Fruit fly (Drosophila melanogaster) whole organism, embryonic: Measurements from ENCODE around the gene Orco.

Source experiments
- ATbp ChIP-seq: fragments of 200-800 bp; sonication (Bioruptor generic); optimal IDR thresholded peaks from 2 replicates; lab custom pipeline; 2017; ENCODE audit warnings: missing biosample characterization, mild to moderate bottlenecking, missing genetic modification characterization, missing genetic modification reagents
- CG11085 ChIP-seq: fragments of 200-800 bp; sonication (Bioruptor generic); IDR thresholded peaks from 2 replicates; pipeline ENCODE4 v1.3.6; 2022; ENCODE audit warnings: missing biosample characterization, missing genetic modification characterization
- CG11504 ChIP-seq: fragments of 200-800 bp; sonication (Bioruptor generic); optimal IDR thresholded peaks from 3 replicates; lab custom pipeline; 2019; ENCODE audit warnings: missing biosample characterization, mild to moderate bottlenecking, missing genetic modification characterization, moderate library complexity
- CG11560 ChIP-seq: fragments of 200-800 bp; sonication (Bioruptor generic); IDR thresholded peaks from 3 replicates; pipeline ENCODE4 v1.3.6; 2022; ENCODE audit warnings: missing biosample characterization, missing genetic modification characterization
- CG11696 ChIP-seq: fragments of 200-800 bp; sonication (Bioruptor generic); IDR thresholded peaks from 2 replicates; pipeline ENCODE4 v1.3.6; 2022; ENCODE audit warnings: missing biosample characterization, missing genetic modification characterization
- CG11723 ChIP-seq: fragments of 200-800 bp; sonication (Bioruptor generic); optimal IDR thresholded peaks from 2 replicates; lab custom pipeline; 2017; ENCODE audit warnings: missing biosample characterization, mild to moderate bottlenecking, missing genetic modification characterization
- CG12236 ChIP-seq: fragments of 200-800 bp; sonication (Bioruptor generic); optimal IDR thresholded peaks from 2 replicates; lab custom pipeline; 2016; ENCODE audit warnings: missing biosample characterization, missing genetic modification characterization
- CG12744 ChIP-seq: fragments of 200-800 bp; sonication (Bioruptor generic); optimal IDR thresholded peaks from 2 replicates; lab custom pipeline; 2016; ENCODE audit warnings: missing biosample characterization, missing genetic modification characterization
- CG14050 ChIP-seq: fragments of 200-800 bp; sonication (Bioruptor generic); IDR thresholded peaks from 3 replicates; pipeline ENCODE4 v1.3.6; 2022; ENCODE audit warnings: missing biosample characterization, missing genetic modification characterization
- CG14710 ChIP-seq: fragments of 200-800 bp; sonication (Bioruptor generic); optimal IDR thresholded peaks from 3 replicates; lab custom pipeline; 2019; ENCODE audit warnings: missing biosample characterization, mild to moderate bottlenecking, missing genetic modification characterization, moderate library complexity
- CG16779 ChIP-seq: fragments of 200-800 bp; sonication (Bioruptor generic); IDR thresholded peaks from 2 replicates; pipeline ENCODE4 v1.3.6; 2022; ENCODE audit warnings: missing biosample characterization, missing genetic modification characterization
- CG18262 ChIP-seq: fragments of 200-800 bp; optimal IDR thresholded peaks from 3 replicates; lab custom pipeline; 2019; ENCODE audit warnings: missing biosample characterization, mild to moderate bottlenecking, missing genetic modification characterization, moderate library complexity
- CG18619 ChIP-seq: fragments of 200-800 bp; sonication (Bioruptor generic); optimal IDR thresholded peaks from 3 replicates; lab custom pipeline; 2017; ENCODE audit warnings: missing biosample characterization, mild to moderate bottlenecking, missing genetic modification characterization
- CG2120 ChIP-seq: fragments of 200-800 bp; sonication (Bioruptor generic); optimal IDR thresholded peaks from 3 replicates; lab custom pipeline; 2016; ENCODE audit warnings: missing biosample characterization, missing genetic modification characterization
- CG3281 ChIP-seq: fragments of 200-800 bp; sonication (Bioruptor generic); optimal IDR thresholded peaks from 3 replicates; lab custom pipeline; 2017; ENCODE audit warnings: missing biosample characterization, mild to moderate bottlenecking, missing genetic modification characterization
- CG33557 ChIP-seq: fragments of 200-800 bp; sonication (Bioruptor generic); optimal IDR thresholded peaks from 2 replicates; lab custom pipeline; 2019; ENCODE audit warnings: missing biosample characterization, mild to moderate bottlenecking, missing genetic modification characterization, moderate library complexity
- CG6689 ChIP-seq: fragments of 200-800 bp; sonication (Bioruptor generic); IDR thresholded peaks from 2 replicates; pipeline ENCODE4 v1.3.6; 2022; ENCODE audit warnings: missing biosample characterization, missing genetic modification characterization
- CG6854 ChIP-seq: fragments of 200-800 bp; sonication (Bioruptor generic); optimal IDR thresholded peaks from 3 replicates; lab custom pipeline; 2017; ENCODE audit warnings: missing biosample characterization, mild to moderate bottlenecking, missing genetic modification characterization
- Camta ChIP-seq: fragments of 200-800 bp; sonication (Bioruptor generic); optimal IDR thresholded peaks from 2 replicates; lab custom pipeline; 2016; ENCODE audit warnings: missing biosample characterization, missing genetic modification characterization
- D19A ChIP-seq: fragments of 200-800 bp; optimal IDR thresholded peaks from 3 replicates; lab custom pipeline; 2019; ENCODE audit warnings: missing biosample characterization, mild to moderate bottlenecking, missing genetic modification characterization, moderate library complexity
- Dfd ChIP-seq, 2 experiments: fragments of >200 bp; optimal IDR thresholded peaks; 2 replicates each; lab custom pipeline; 2017; ENCODE audit warnings: missing biosample characterization in 2 of 2, missing genetic modification characterization in 2 of 2
- Doc2 ChIP-seq: fragments of 200-800 bp; sonication (Bioruptor generic); IDR thresholded peaks from 2 replicates; pipeline ENCODE4 v1.3.6; 2022; ENCODE audit warnings: missing biosample characterization, missing genetic modification characterization
- Dref ChIP-seq: fragments of 200-800 bp; sonication (Bioruptor generic); IDR thresholded peaks from 2 replicates; pipeline ENCODE4 v1.3.6; 2022; ENCODE audit warnings: missing biosample characterization, missing genetic modification characterization
- Fer1 ChIP-seq: fragments of 200-800 bp; sonication (Bioruptor generic); optimal IDR thresholded peaks from 2 replicates; lab custom pipeline; 2017; ENCODE audit warnings: missing biosample characterization, mild to moderate bottlenecking, missing genetic modification characterization
- Gug ChIP-seq: fragments of 200-800 bp; sonication (Bioruptor generic); IDR thresholded peaks from 4 replicates; pipeline ENCODE4 v1.3.6; 2022; ENCODE audit warnings: missing biosample characterization, missing genetic modification characterization
- HLH4C ChIP-seq: fragments of 200-800 bp; sonication (Bioruptor generic); IDR thresholded peaks from 3 replicates; pipeline ENCODE4 v1.3.6; 2022; ENCODE audit warnings: missing biosample characterization, missing genetic modification characterization; ENCODE audit not compliant: partially characterized antibody
- HLH54F ChIP-seq: fragments of 200-800 bp; sonication (Bioruptor generic); optimal IDR thresholded peaks from 3 replicates; lab custom pipeline; 2016; ENCODE audit warnings: missing biosample characterization, missing genetic modification characterization
- Hr3 ChIP-seq: fragments of 200-800 bp; sonication (Bioruptor generic); optimal IDR thresholded peaks from 3 replicates; lab custom pipeline; 2016; ENCODE audit warnings: missing biosample characterization, missing genetic modification characterization
- MBD-R2 ChIP-seq: fragments of 200-800 bp; sonication (Bioruptor generic); IDR thresholded peaks from 2 replicates; pipeline ENCODE4 v1.3.6; 2022; ENCODE audit warnings: missing biosample characterization, missing genetic modification characterization
- Meics ChIP-seq: fragments of 200-800 bp; sonication (Bioruptor generic); optimal IDR thresholded peaks from 2 replicates; lab custom pipeline; 2017; ENCODE audit warnings: missing biosample characterization, mild to moderate bottlenecking, missing genetic modification characterization
- Mes4 ChIP-seq: fragments of 200-800 bp; sonication (Bioruptor generic); optimal IDR thresholded peaks from 2 replicates; lab custom pipeline; 2016; ENCODE audit warnings: missing biosample characterization, missing genetic modification characterization
- NC2β ChIP-seq: fragments of 200-800 bp; sonication (Bioruptor generic); optimal IDR thresholded peaks from 2 replicates; lab custom pipeline; 2016; ENCODE audit warnings: missing biosample characterization, missing genetic modification characterization
- NfI ChIP-seq: fragments of 200-800 bp; sonication (Bioruptor generic); optimal IDR thresholded peaks from 3 replicates; lab custom pipeline; 2018; ENCODE audit warnings: missing biosample characterization, mild to moderate bottlenecking, missing genetic modification characterization, moderate library complexity
- Oli ChIP-seq: fragments of 200-800 bp; sonication (Bioruptor generic); optimal IDR thresholded peaks from 2 replicates; lab custom pipeline; 2018; ENCODE audit warnings: missing biosample characterization, mild to moderate bottlenecking, missing genetic modification characterization, moderate library complexity
- Side ChIP-seq: fragments of 200-800 bp; sonication (Bioruptor generic); optimal IDR thresholded peaks from 2 replicates; lab custom pipeline; 2016; ENCODE audit warnings: missing biosample characterization, missing genetic modification characterization
- TFAM ChIP-seq: fragments of 200-800 bp; sonication (Bioruptor generic); optimal IDR thresholded peaks from 2 replicates; lab custom pipeline; 2017; ENCODE audit warnings: missing biosample characterization, missing genetic modification characterization, inconsistent platforms
- Taf1 ChIP-seq: fragments of 200-800 bp; sonication (Bioruptor generic); IDR thresholded peaks from 2 replicates; pipeline ENCODE4 v1.3.6; 2022; ENCODE audit warnings: missing biosample characterization, missing genetic modification characterization
- Xbp1 ChIP-seq: fragments of 200-800 bp; sonication (Bioruptor generic); optimal IDR thresholded peaks from 3 replicates; lab custom pipeline; 2016; ENCODE audit warnings: missing biosample characterization, mild to moderate bottlenecking, missing genetic modification characterization
- YL-1 ChIP-seq: fragments of 200-800 bp; sonication (Bioruptor generic); optimal IDR thresholded peaks from 3 replicates; lab custom pipeline; 2017; ENCODE audit warnings: missing biosample characterization, mild to moderate bottlenecking, missing genetic modification characterization
- al ChIP-seq: fragments of 200-800 bp; sonication (Bioruptor generic); IDR thresholded peaks from 2 replicates; pipeline ENCODE4 v1.3.6; 2022; ENCODE audit warnings: missing biosample characterization, missing genetic modification characterization
- dpn ChIP-seq, 2 experiments: fragments of 200-800 bp; sonication (Bioruptor generic); optimal IDR thresholded peaks; 3 replicates each; lab custom pipeline; 2016; ENCODE audit warnings: missing biosample characterization in 2 of 2, missing genetic modification characterization in 2 of 2
- gce ChIP-seq: fragments of 200-800 bp; sonication (Bioruptor generic); IDR thresholded peaks from 3 replicates; pipeline ENCODE4 v1.3.6; 2022; ENCODE audit warnings: missing biosample characterization, missing genetic modification characterization
- hb ChIP-seq: fragments of 200-800 bp; sonication (Bioruptor generic); IDR thresholded peaks from 3 replicates; pipeline ENCODE4 v1.3.6; 2022; ENCODE audit warnings: missing biosample characterization, missing genetic modification characterization; ENCODE audit not compliant: partially characterized antibody
- hkb ChIP-seq, 2 experiments: fragments of 200-800 bp in 1 of 2; fragments of >200 bp in 1 of 2; sonication (Bioruptor generic) in 1 of 2; IDR thresholded peaks in 1 of 2; optimal IDR thresholded peaks in 1 of 2; 2 replicates each; pipeline versions ENCODE4 v1.3.6 to Lab custom; 2017 to 2022; ENCODE audit warnings: missing biosample characterization in 1 of 2, missing genetic modification characterization in 1 of 2
- insv ChIP-seq, 2 experiments: fragments of 200-800 bp; sonication (Bioruptor generic); optimal IDR thresholded peaks; 3 replicates each; lab custom pipeline; 2016 to 2018; ENCODE audit warnings: missing biosample characterization in 2 of 2, missing genetic modification characterization in 2 of 2
- ken ChIP-seq: fragments of 200-800 bp; sonication (Bioruptor generic); IDR thresholded peaks from 3 replicates; pipeline ENCODE4 v1.3.6; 2022; ENCODE audit warnings: missing biosample characterization, missing genetic modification characterization
- odd ChIP-seq: fragments of 200-800 bp; sonication (Bioruptor generic); optimal IDR thresholded peaks from 2 replicates; lab custom pipeline; 2017; ENCODE audit warnings: missing biosample characterization, mild to moderate bottlenecking, missing genetic modification characterization
- pita ChIP-seq: fragments of 200-800 bp; sonication (Bioruptor generic); optimal IDR thresholded peaks from 2 replicates; lab custom pipeline; 2017; ENCODE audit warnings: missing biosample characterization, mild to moderate bottlenecking, missing genetic modification characterization
- ranshi ChIP-seq: fragments of 200-800 bp; sonication (Bioruptor generic); IDR thresholded peaks from 2 replicates; pipeline ENCODE4 v1.3.6; 2022; ENCODE audit warnings: missing biosample characterization, missing genetic modification characterization
- rib ChIP-seq: fragments of 200-800 bp; sonication (Bioruptor generic); IDR thresholded peaks from 2 replicates; pipeline ENCODE4 v1.3.6; 2022; ENCODE audit warnings: missing biosample characterization, missing genetic modification characterization
- sisA ChIP-seq: fragments of 200-800 bp; sonication (Bioruptor generic); IDR thresholded peaks from 2 replicates; pipeline ENCODE4 v1.3.6; 2022; ENCODE audit warnings: missing biosample characterization, missing genetic modification characterization
- sob ChIP-seq: fragments of 200-800 bp; sonication (Bioruptor generic); IDR thresholded peaks from 2 replicates; pipeline ENCODE4 v1.3.6; 2022; ENCODE audit warnings: missing biosample characterization, missing genetic modification characterization

Gene Orco

DNA sequence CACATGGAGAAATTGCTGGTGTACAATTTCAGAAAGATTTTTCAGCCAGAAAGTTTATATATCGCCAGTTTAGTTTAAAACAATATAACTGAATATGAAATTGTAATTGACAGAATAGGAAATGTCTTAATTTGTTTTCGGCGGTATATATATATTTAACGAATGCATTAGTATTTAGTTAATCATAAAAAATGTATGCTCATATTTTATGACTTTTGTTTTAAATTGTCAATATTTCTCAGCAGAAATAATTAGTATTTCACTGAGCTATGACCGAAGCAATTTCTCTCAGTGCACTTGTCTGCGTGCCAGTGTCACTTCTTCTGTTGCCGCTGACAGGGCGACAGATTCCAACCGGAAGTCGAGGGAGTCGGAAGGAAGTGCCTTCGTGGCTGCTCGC, 781 bp upstream of the Orco start (continued):
- no peak for TF ChIP-seq TFAM (GFP tag; lab: Kevin White, UChicago)
- TF ChIP-seq Side (GFP tag; lab: Kevin White, UChicago), result no peak
- no peak for TF ChIP-seq YL-1 (GFP tag; lab: Kevin White, UChicago)
- TF ChIP-seq CG11696, result no peak
- TF ChIP-seq al (GFP tag; lab: Robert Waterston, UW), result no peak
- peak; percentile 5 to 29 for TF ChIP-seq dpn (GFP tag; optimal IDR thresholded peaks at IDR 0.05; lab: Kevin White, UChicago)
- TF ChIP-seq hb (GFP tag; lab: Robert Waterston, UW), result no peak
- TF ChIP-seq ranshi (GFP tag; lab: Robert Waterston, UW), result peak; percentile 10; the same call in 1 of the 2 replicates
- no peak for TF ChIP-seq NC2β
- TF ChIP-seq Fer1, result peak; percentile 65
- peak; percentile 69 for TF ChIP-seq CG2120 (GFP tag; lab: Kevin White, UChicago)
- TF ChIP-seq HLH54F (GFP tag; lab: Kevin White, UChicago), result peak; percentile 26
- no peak for TF ChIP-seq CG14050 (GFP tag; lab: Robert Waterston, UW)
- peak; percentile 42 for TF ChIP-seq Xbp1 (GFP tag; lab: Kevin White, UChicago)
- 0 out of 3 replicates have a peak, but pooled peaks have one; percentile 37 for TF ChIP-seq ken (GFP tag; lab: Robert Waterston, UW)
- no peak for TF ChIP-seq Dfd (GFP tag; optimal IDR thresholded peaks at IDR 0.05; lab: Kevin White, UChicago)
- TF ChIP-seq pita (GFP tag; lab: Kevin White, UChicago), result no peak
- no peak for TF ChIP-seq CG11723 (GFP tag; lab: Kevin White, UChicago)
- TF ChIP-seq CG14710 (tag; lab: Kevin White, UChicago), result no peak
- TF ChIP-seq Hr3 (GFP tag; lab: Kevin White, UChicago), result peak; percentile 20
- peak; percentile 61 for TF ChIP-seq CG3281
- no peak for TF ChIP-seq Gug (GFP tag; lab: Robert Waterston, UW)
- no peak for TF ChIP-seq Taf1 (GFP tag; lab: Robert Waterston, UW)
- no peak for TF ChIP-seq CG12236
- no peak for TF ChIP-seq rib (GFP tag; lab: Robert Waterston, UW)
- TF ChIP-seq CG11504 (tag; lab: Kevin White, UChicago), result peak; percentile 74
- TF ChIP-seq odd (GFP tag; lab: Kevin White, UChicago), result no peak
- TF ChIP-seq sisA, result peak; percentile 11; the same call in 1 of the 2 replicates
- TF ChIP-seq Doc2 (GFP tag; lab: Robert Waterston, UW), result no peak
- no peak for TF ChIP-seq ATbp (GFP tag; lab: Kevin White, UChicago)
- TF ChIP-seq CG18619, result peak; percentile 41
- TF ChIP-seq MBD-R2, result no peak
- no peak for TF ChIP-seq Camta (GFP tag; lab: Kevin White, UChicago)
- no peak for TF ChIP-seq hkb (optimal IDR thresholded peaks at IDR 0.05; lab: Kevin White, UChicago)
- TF ChIP-seq hkb (GFP tag; IDR thresholded peaks at IDR 0.05; lab: Robert Waterston, UW), result no peak
- TF ChIP-seq CG6689 (GFP tag; lab: Robert Waterston, UW), result no peak
- peak; percentile 64 for TF ChIP-seq Meics (GFP tag; lab: Kevin White, UChicago)
- no peak for TF ChIP-seq insv (GFP tag; optimal IDR thresholded peaks at IDR 0.05; lab: Kevin White, UChicago)
- TF ChIP-seq CG16779, result no peak
- no peak for TF ChIP-seq Dref (GFP tag; lab: Robert Waterston, UW)
- TF ChIP-seq CG12744 (GFP tag; lab: Kevin White, UChicago), result no peak
- TF ChIP-seq CG11560 (tag; lab: Robert Waterston, UW), result 0 out of 3 replicates have a peak, but pooled peaks have one; percentile 21
- TF ChIP-seq NfI, result peak; percentile 27
- TF ChIP-seq Mes4 (GFP tag; lab: Kevin White, UChicago), result no peak
- peak; percentile 2 for TF ChIP-seq D19A (tag; lab: Kevin White, UChicago)
- TF ChIP-seq CG6854 (GFP tag; lab: Kevin White, UChicago), result peak; percentile 19
- no peak for TF ChIP-seq gce (GFP tag; lab: Robert Waterston, UW)
- no peak for TF ChIP-seq HLH4C (GFP tag; lab: Robert Waterston, UW)
- TF ChIP-seq CG18262 (tag; lab: Kevin White, UChicago), result no peak
- TF ChIP-seq CG11085, result no peak
- peak; percentile 46 for TF ChIP-seq Oli (tag; lab: Kevin White, UChicago)
- TF ChIP-seq sob (GFP tag; lab: Robert Waterston, UW), result peak; percentile 24; the same call in 1 of the 2 replicates
- no peak for TF ChIP-seq CG33557 (GFP tag; lab: Kevin White, UChicago)
